Fruit fly (Drosophila melanogaster) whole organism, embryonic: ENCODE measurements around the gene Coq5.

ENCODE experiments used
- Abd-B ChIP-seq: fragments of 200-800 bp; sonication (Bioruptor generic); optimal IDR thresholded peaks from 2 replicates; lab custom pipeline; 2018; ENCODE audit warnings: missing biosample characterization, mild to moderate bottlenecking, missing genetic modification characterization, moderate library complexity
- C15 ChIP-seq: fragments of 200-800 bp; sonication (Bioruptor generic); IDR thresholded peaks from 3 replicates; pipeline ENCODE4 v1.3.6; 2022; ENCODE audit warnings: missing biosample characterization, missing genetic modification characterization
- CG10267 ChIP-seq: fragments of 200-800 bp; sonication (Bioruptor generic); optimal IDR thresholded peaks from 2 replicates; lab custom pipeline; 2018; ENCODE audit warnings: missing biosample characterization, mild to moderate bottlenecking, missing genetic modification characterization, moderate library complexity
- CG10321 ChIP-seq: fragments of 200-800 bp; sonication (Bioruptor generic); IDR thresholded peaks from 2 replicates; pipeline ENCODE4 v1.3.6; 2022; ENCODE audit warnings: missing biosample characterization, missing genetic modification characterization
- CG10959 ChIP-seq: fragments of 200-800 bp; sonication (Bioruptor generic); IDR thresholded peaks from 2 replicates; pipeline ENCODE4 v1.3.6; 2022; ENCODE audit warnings: missing biosample characterization, missing genetic modification characterization
- CG11723 ChIP-seq: fragments of 200-800 bp; sonication (Bioruptor generic); optimal IDR thresholded peaks from 2 replicates; lab custom pipeline; 2017; ENCODE audit warnings: missing biosample characterization, mild to moderate bottlenecking, missing genetic modification characterization
- CG12219 ChIP-seq: fragments of 200-800 bp; sonication (Bioruptor generic); optimal IDR thresholded peaks from 3 replicates; lab custom pipeline; 2018; ENCODE audit warnings: missing biosample characterization, mild to moderate bottlenecking, missing genetic modification characterization
- CG13296 ChIP-seq: fragments of 200-800 bp; sonication (Bioruptor generic); optimal IDR thresholded peaks from 3 replicates; lab custom pipeline; 2018; ENCODE audit warnings: missing biosample characterization, mild to moderate bottlenecking, missing genetic modification characterization
- CG14050 ChIP-seq: fragments of 200-800 bp; sonication (Bioruptor generic); IDR thresholded peaks from 3 replicates; pipeline ENCODE4 v1.3.6; 2022; ENCODE audit warnings: missing biosample characterization, missing genetic modification characterization
- CG1529 ChIP-seq: fragments of 200-800 bp; sonication (Bioruptor generic); optimal IDR thresholded peaks from 3 replicates; lab custom pipeline; 2018; ENCODE audit warnings: missing biosample characterization, missing genetic modification characterization
- CG1602 ChIP-seq: fragments of 200-800 bp; sonication (Bioruptor generic); optimal IDR thresholded peaks from 3 replicates; lab custom pipeline; 2016; ENCODE audit warnings: missing biosample characterization, missing genetic modification characterization
- CG18262 ChIP-seq: fragments of 200-800 bp; optimal IDR thresholded peaks from 3 replicates; lab custom pipeline; 2019; ENCODE audit warnings: missing biosample characterization, mild to moderate bottlenecking, missing genetic modification characterization, moderate library complexity
- CG18599 ChIP-seq: fragments of 200-800 bp; sonication (Bioruptor generic); optimal IDR thresholded peaks from 3 replicates; lab custom pipeline; 2017; ENCODE audit warnings: missing biosample characterization, missing genetic modification characterization, mild to moderate bottlenecking, moderate library complexity, missing genetic modification reagents
- CG2120 ChIP-seq: fragments of 200-800 bp; sonication (Bioruptor generic); optimal IDR thresholded peaks from 3 replicates; lab custom pipeline; 2016; ENCODE audit warnings: missing biosample characterization, missing genetic modification characterization
- CG2712 ChIP-seq: fragments of 200-800 bp; optimal IDR thresholded peaks from 3 replicates; lab custom pipeline; 2019; ENCODE audit warnings: missing biosample characterization, mild to moderate bottlenecking, missing genetic modification characterization, moderate library complexity
- CG3281 ChIP-seq: fragments of 200-800 bp; sonication (Bioruptor generic); optimal IDR thresholded peaks from 3 replicates; lab custom pipeline; 2017; ENCODE audit warnings: missing biosample characterization, mild to moderate bottlenecking, missing genetic modification characterization
- CG4424 ChIP-seq: fragments of 200-800 bp; sonication (Bioruptor generic); optimal IDR thresholded peaks from 3 replicates; lab custom pipeline; 2016; ENCODE audit warnings: missing biosample characterization, missing genetic modification characterization
- CG6689 ChIP-seq: fragments of 200-800 bp; sonication (Bioruptor generic); IDR thresholded peaks from 2 replicates; pipeline ENCODE4 v1.3.6; 2022; ENCODE audit warnings: missing biosample characterization, missing genetic modification characterization
- CG7357 ChIP-seq: fragments of 200-800 bp; sonication (Bioruptor generic); IDR thresholded peaks from 3 replicates; pipeline ENCODE4 v1.3.6; 2022; ENCODE audit warnings: missing biosample characterization, missing genetic modification characterization
- CG7928 ChIP-seq: fragments of 200-800 bp; sonication (Bioruptor generic); optimal IDR thresholded peaks from 2 replicates; lab custom pipeline; 2017; ENCODE audit warnings: missing biosample characterization, mild to moderate bottlenecking, missing genetic modification characterization
- CG9876 ChIP-seq: fragments of 200-800 bp; sonication (Bioruptor generic); optimal IDR thresholded peaks from 2 replicates; lab custom pipeline; 2016; ENCODE audit warnings: missing biosample characterization, missing genetic modification characterization
- CTCF ChIP-seq: fragments of 200-800 bp; sonication (Bioruptor generic); optimal IDR thresholded peaks from 2 replicates; lab custom pipeline; 2017; ENCODE audit warnings: missing biosample characterization, mild to moderate bottlenecking, missing genetic modification characterization, moderate library complexity
- Dad ChIP-seq: fragments of 200-800 bp; sonication (Bioruptor generic); optimal IDR thresholded peaks from 3 replicates; lab custom pipeline; 2016; ENCODE audit warnings: missing biosample characterization, missing genetic modification characterization
- Gug ChIP-seq: fragments of 200-800 bp; sonication (Bioruptor generic); IDR thresholded peaks from 4 replicates; pipeline ENCODE4 v1.3.6; 2022; ENCODE audit warnings: missing biosample characterization, missing genetic modification characterization
- HLH4C ChIP-seq: fragments of 200-800 bp; sonication (Bioruptor generic); IDR thresholded peaks from 3 replicates; pipeline ENCODE4 v1.3.6; 2022; ENCODE audit warnings: missing biosample characterization, missing genetic modification characterization; ENCODE audit not compliant: partially characterized antibody
- Hand ChIP-seq: fragments of 200-800 bp; sonication (Bioruptor generic); optimal IDR thresholded peaks from 2 replicates; lab custom pipeline; 2017; ENCODE audit warnings: mild to moderate bottlenecking, missing biosample characterization, missing genetic modification reagents, missing genetic modification characterization
- Hey ChIP-seq: fragments of 200-800 bp; sonication (Bioruptor generic); optimal IDR thresholded peaks from 3 replicates; lab custom pipeline; 2018; ENCODE audit warnings: missing biosample characterization, mild to moderate bottlenecking, missing genetic modification characterization
- Kr ChIP-seq: fragments of 200-800 bp; sonication (Bioruptor generic); optimal IDR thresholded peaks from 2 replicates; lab custom pipeline; 2017; ENCODE audit warnings: missing biosample characterization, mild to moderate bottlenecking, missing genetic modification characterization
- Nf-YA ChIP-seq: fragments of 200-800 bp; sonication (Bioruptor generic); IDR thresholded peaks from 2 replicates; pipeline ENCODE4 v1.3.6; 2022; ENCODE audit warnings: missing biosample characterization, missing genetic modification characterization
- Rfx ChIP-seq: fragments of 200-800 bp; sonication (Bioruptor generic); IDR thresholded peaks from 2 replicates; pipeline ENCODE4 v1.3.6; 2022; ENCODE audit warnings: missing biosample characterization, missing genetic modification characterization
- Sox100B ChIP-seq: fragments of 200-800 bp; sonication (Bioruptor generic); optimal IDR thresholded peaks from 3 replicates; lab custom pipeline; 2018; ENCODE audit warnings: missing biosample characterization, mild to moderate bottlenecking, missing genetic modification characterization
- Spps ChIP-seq: fragments of 200-800 bp; sonication (Bioruptor generic); optimal IDR thresholded peaks from 2 replicates; lab custom pipeline; 2018; ENCODE audit warnings: missing biosample characterization, mild to moderate bottlenecking, missing genetic modification characterization
- Ssrp ChIP-seq: fragments of 200-800 bp; sonication (Bioruptor generic); optimal IDR thresholded peaks from 2 replicates; lab custom pipeline; 2018; ENCODE audit warnings: missing biosample characterization, mild to moderate bottlenecking, missing genetic modification characterization, moderate library complexity
- ac ChIP-seq: fragments of 200-800 bp; sonication (Bioruptor generic); optimal IDR thresholded peaks from 3 replicates; lab custom pipeline; 2017; ENCODE audit warnings: missing biosample characterization, mild to moderate bottlenecking, missing genetic modification characterization
- ase ChIP-seq: fragments of 200-800 bp; sonication (Bioruptor generic); IDR thresholded peaks from 3 replicates; pipeline ENCODE4 v1.3.6; 2022; ENCODE audit warnings: missing biosample characterization, missing genetic modification characterization
- bowl ChIP-seq: fragments of 200-800 bp; sonication (Bioruptor generic); IDR thresholded peaks from 2 replicates; pipeline ENCODE4 v1.3.6; 2022; ENCODE audit warnings: missing biosample characterization, missing genetic modification characterization
- btn ChIP-seq: fragments of 200-800 bp; sonication (Bioruptor generic); optimal IDR thresholded peaks from 2 replicates; lab custom pipeline; 2016; ENCODE audit warnings: missing biosample characterization, missing genetic modification characterization
- dati ChIP-seq: fragments of 200-800 bp; sonication (Bioruptor generic); IDR thresholded peaks from 2 replicates; pipeline ENCODE4 v1.3.6; 2022; ENCODE audit warnings: missing biosample characterization, missing genetic modification characterization
- dmrt99B ChIP-seq: fragments of 200-800 bp; sonication (Bioruptor generic); optimal IDR thresholded peaks from 2 replicates; lab custom pipeline; 2018; ENCODE audit warnings: missing biosample characterization, mild to moderate bottlenecking, missing genetic modification characterization, moderate library complexity
- ems ChIP-seq: fragments of 200-800 bp; sonication (Bioruptor generic); optimal IDR thresholded peaks from 3 replicates; lab custom pipeline; 2016; ENCODE audit warnings: missing biosample characterization, missing genetic modification characterization
- eve ChIP-seq, 2 experiments: fragments of >200 bp; optimal IDR thresholded peaks; 2 replicates each; lab custom pipeline; 2017; ENCODE audit warnings: missing biosample characterization in 2 of 2, missing genetic modification characterization in 2 of 2
- ftz-f1 ChIP-seq: fragments of 200-800 bp; sonication (Bioruptor generic); optimal IDR thresholded peaks from 2 replicates; lab custom pipeline; 2016; ENCODE audit warnings: missing biosample characterization, missing genetic modification characterization
- gsb-n ChIP-seq: fragments of 200-800 bp; sonication (Bioruptor generic); optimal IDR thresholded peaks from 3 replicates; lab custom pipeline; 2018; ENCODE audit warnings: missing biosample characterization, mild to moderate bottlenecking, missing genetic modification characterization
- pb ChIP-seq: fragments of 200-800 bp; sonication (Bioruptor generic); optimal IDR thresholded peaks from 3 replicates; lab custom pipeline; 2016; ENCODE audit warnings: missing biosample characterization, missing genetic modification characterization
- ranshi ChIP-seq: fragments of 200-800 bp; sonication (Bioruptor generic); IDR thresholded peaks from 2 replicates; pipeline ENCODE4 v1.3.6; 2022; ENCODE audit warnings: missing biosample characterization, missing genetic modification characterization
- run ChIP-seq: fragments of 200-800 bp; sonication (Bioruptor generic); optimal IDR thresholded peaks from 3 replicates; lab custom pipeline; 2018; ENCODE audit warnings: missing biosample characterization, mild to moderate bottlenecking, missing genetic modification characterization
- sd ChIP-seq: fragments of 200-800 bp; sonication (Bioruptor generic); optimal IDR thresholded peaks from 3 replicates; lab custom pipeline; 2018; ENCODE audit warnings: missing biosample characterization, mild to moderate bottlenecking, missing genetic modification characterization, moderate library complexity
- shn ChIP-seq: fragments of 200-800 bp; sonication (Bioruptor generic); optimal IDR thresholded peaks from 3 replicates; lab custom pipeline; 2016; ENCODE audit warnings: missing biosample characterization, missing genetic modification characterization
- wdn ChIP-seq: fragments of 200-800 bp; sonication (Bioruptor generic); IDR thresholded peaks from 2 replicates; pipeline ENCODE4 v1.3.6; 2022; ENCODE audit warnings: missing biosample characterization, missing genetic modification characterization
- zen2 ChIP-seq: fragments of 200-800 bp; sonication (Bioruptor generic); IDR thresholded peaks from 3 replicates; pipeline ENCODE4 v1.3.6; 2022; ENCODE audit warnings: missing biosample characterization, missing genetic modification characterization; ENCODE audit not compliant: partially characterized antibody
- zf30C ChIP-seq: fragments of 200-800 bp; sonication (Bioruptor generic); optimal IDR thresholded peaks from 3 replicates; lab custom pipeline; 2018; ENCODE audit warnings: missing biosample characterization, mild to moderate bottlenecking, missing genetic modification characterization
- zfh2 ChIP-seq: fragments of 200-800 bp; sonication (Bioruptor generic); optimal IDR thresholded peaks from 2 replicates; lab custom pipeline; 2016; ENCODE audit warnings: missing biosample characterization, missing genetic modification characterization

The Coq5 gene

dm6 chrX:13238294-13238917, 44.1 kb upstream of the Coq5 start (continued):
- no peak for TF ChIP-seq C15 (GFP tag; lab: Robert Waterston, UW)
- TF ChIP-seq CG1602 (GFP tag; lab: Kevin White, UChicago), result no peak
- no peak for TF ChIP-seq ac (GFP tag; lab: Kevin White, UChicago)
- no peak for TF ChIP-seq CG10959
- TF ChIP-seq Dad (GFP tag; lab: Kevin White, UChicago), result no peak
- no peak for TF ChIP-seq CTCF (GFP tag; lab: Kevin White, UChicago)
- TF ChIP-seq CG1529 (GFP tag; lab: Kevin White, UChicago), result no peak
- no peak for TF ChIP-seq CG7357 (GFP tag; lab: Robert Waterston, UW)
- TF ChIP-seq Nf-YA, result no peak
- no peak for TF ChIP-seq CG2120
- TF ChIP-seq CG14050 (GFP tag; lab: Robert Waterston, UW), result no peak
- no peak for TF ChIP-seq CG11723 (GFP tag; lab: Kevin White, UChicago)
- no peak for TF ChIP-seq Hey (tag; lab: Kevin White, UChicago)
- no peak for TF ChIP-seq CG18599 (GFP tag; lab: Kevin White, UChicago)
- TF ChIP-seq shn, result no peak
- peak; percentile 34 for TF ChIP-seq CG2712
- no peak for TF ChIP-seq ftz-f1 (GFP tag; lab: Kevin White, UChicago)
- peak in 1 of 2 experiments; percentile 30 for TF ChIP-seq eve (GFP tag; optimal IDR thresholded peaks at IDR 0.05; lab: Kevin White, UChicago)
- TF ChIP-seq ranshi (GFP tag; lab: Robert Waterston, UW), result no peak
- TF ChIP-seq Hand, result no peak
- no peak for TF ChIP-seq sd
- TF ChIP-seq CG9876 (GFP tag; lab: Kevin White, UChicago), result no peak
- peak; percentile 6 for TF ChIP-seq Sox100B (GFP tag; lab: Kevin White, UChicago)
- no peak for TF ChIP-seq pb (GFP tag; lab: Kevin White, UChicago)
- no peak for TF ChIP-seq Spps
- TF ChIP-seq HLH4C (GFP tag; lab: Robert Waterston, UW), result no peak
- TF ChIP-seq Kr, result no peak
- TF ChIP-seq bowl, result no peak
- peak; percentile 25 for TF ChIP-seq CG4424 (GFP tag; lab: Kevin White, UChicago)
- TF ChIP-seq wdn (GFP tag; lab: Robert Waterston, UW), result no peak
- TF ChIP-seq CG6689 (GFP tag; lab: Robert Waterston, UW), result peak; percentile 25; the same call in 1 of the 2 replicates
- TF ChIP-seq Rfx (GFP tag; lab: Robert Waterston, UW), result no peak
- no peak for TF ChIP-seq gsb-n (tag; lab: Kevin White, UChicago)
- TF ChIP-seq CG13296 (GFP tag; lab: Kevin White, UChicago), result no peak
- TF ChIP-seq zfh2 (GFP tag; lab: Kevin White, UChicago), result no peak
- peak; percentile 2 for TF ChIP-seq CG10267 (tag; lab: Kevin White, UChicago)
- no peak for TF ChIP-seq btn (GFP tag; lab: Kevin White, UChicago)
- TF ChIP-seq ems, result no peak
- TF ChIP-seq CG7928 (GFP tag; lab: Kevin White, UChicago), result no peak
- no peak for TF ChIP-seq Abd-B (GFP tag; lab: Kevin White, UChicago)
- no peak for TF ChIP-seq CG10321 (GFP tag; lab: Robert Waterston, UW)
- peak; percentile 10 for TF ChIP-seq CG12219
- no peak for TF ChIP-seq CG3281
- TF ChIP-seq Gug, result no peak
- no peak for TF ChIP-seq zf30C
- peak; percentile 34 for TF ChIP-seq CG18262
- no peak for TF ChIP-seq dati (GFP tag; lab: Robert Waterston, UW)
- peak; percentile 50 for TF ChIP-seq dmrt99B
- TF ChIP-seq run, result no peak
- TF ChIP-seq Ssrp, result no peak
- TF ChIP-seq ase (GFP tag; lab: Robert Waterston, UW), result no peak
- no peak for TF ChIP-seq zen2
